Worm (Caenorhabditis elegans) whole organism, mixed stage, embryonic: Measurements from ENCODE around the gene T21E8.4.

Source experiments
- M03D4.4 ChIP-seq: sonication (generic microtip); optimal IDR thresholded peaks from 2 replicates; lab custom pipeline; 2017; ENCODE audit warnings: mild to moderate bottlenecking, missing genetic modification characterization, missing compliant biosample characterization
- bed-3 ChIP-seq: fragments of 200-800 bp; sonication (Bioruptor generic); optimal IDR thresholded peaks from 3 replicates; lab custom pipeline; 2018; ENCODE audit warnings: mild to moderate bottlenecking, missing genetic modification characterization, moderate library complexity, missing compliant biosample characterization
- ceh-39 ChIP-seq: fragments of 150-350 bp; optimal IDR thresholded peaks from 2 replicates; lab custom pipeline; 2014; ENCODE audit warnings: missing biosample characterization, missing genetic modification characterization
- ceh-43 ChIP-seq: fragments of 200-800 bp; sonication (Bioruptor generic); optimal IDR thresholded peaks from 2 replicates; lab custom pipeline; 2018; ENCODE audit warnings: mild to moderate bottlenecking, missing genetic modification characterization, moderate library complexity, missing compliant biosample characterization
- ceh-83 ChIP-seq: fragments of 200-800 bp; sonication (Bioruptor generic); optimal IDR thresholded peaks from 2 replicates; lab custom pipeline; 2018; ENCODE audit warnings: mild to moderate bottlenecking, missing genetic modification characterization, missing compliant biosample characterization
- ces-1 ChIP-seq: fragments of 150-350 bp; optimal IDR thresholded peaks from 2 replicates; lab custom pipeline; 2014; ENCODE audit warnings: missing biosample characterization, missing genetic modification reagents, missing genetic modification characterization
- cnd-1 ChIP-seq: fragments of 200-800 bp; sonication (Bioruptor generic); optimal IDR thresholded peaks from 2 replicates; lab custom pipeline; 2018; ENCODE audit warnings: mild to moderate bottlenecking, missing genetic modification characterization, missing compliant biosample characterization
- drap-1 ChIP-seq: fragments of 200-800 bp; sonication (Bioruptor generic); optimal IDR thresholded peaks from 3 replicates; lab custom pipeline; 2018; ENCODE audit warnings: mild to moderate bottlenecking, missing genetic modification characterization, missing compliant biosample characterization
- elt-1 ChIP-seq: sonication (generic microtip); optimal IDR thresholded peaks from 2 replicates; lab custom pipeline; 2017; ENCODE audit warnings: missing genetic modification characterization, mild to moderate bottlenecking, missing compliant biosample characterization, antibody characterized with exemption, moderate library complexity, borderline replicate concordance; ENCODE audit not compliant: insufficient read depth
- elt-3 ChIP-seq: fragments of 150-350 bp; optimal IDR thresholded peaks from 2 replicates; lab custom pipeline; 2014; ENCODE audit warnings: missing biosample characterization, missing genetic modification characterization
- flh-1 ChIP-seq: fragments of 200-800 bp; sonication (Bioruptor generic); optimal IDR thresholded peaks from 2 replicates; lab custom pipeline; 2018; ENCODE audit warnings: mild to moderate bottlenecking, missing genetic modification characterization, moderate library complexity, missing compliant biosample characterization
- ham-2 ChIP-seq: fragments of 200-800 bp; sonication (Bioruptor generic); optimal IDR thresholded peaks from 2 replicates; lab custom pipeline; 2018; ENCODE audit warnings: mild to moderate bottlenecking, missing genetic modification characterization, missing compliant biosample characterization
- hlh-1 ChIP-seq: fragments of 150-350 bp; optimal IDR thresholded peaks from 2 replicates; lab custom pipeline; 2014; ENCODE audit warnings: missing biosample characterization, missing genetic modification reagents, missing genetic modification characterization
- lin-13 ChIP-seq: fragments of 150-350 bp; optimal IDR thresholded peaks from 2 replicates; lab custom pipeline; 2014; ENCODE audit warnings: missing biosample characterization, missing genetic modification characterization
- lin-32 ChIP-seq: fragments of 200-800 bp; sonication (Bioruptor generic); optimal IDR thresholded peaks from 2 replicates; lab custom pipeline; 2018; ENCODE audit warnings: mild to moderate bottlenecking, missing genetic modification characterization, missing compliant biosample characterization
- lsy-2 ChIP-seq: fragments of 150-350 bp; optimal IDR thresholded peaks from 2 replicates; lab custom pipeline; 2014; ENCODE audit warnings: missing biosample characterization, missing genetic modification characterization
- mls-2 ChIP-seq: sonication (generic microtip); optimal IDR thresholded peaks from 2 replicates; lab custom pipeline; 2016; ENCODE audit warnings: mild to moderate bottlenecking, missing genetic modification characterization, moderate library complexity, missing compliant biosample characterization
- nhr-2 ChIP-seq: fragments of 150-350 bp; optimal IDR thresholded peaks from 2 replicates; lab custom pipeline; 2014; ENCODE audit warnings: missing biosample characterization, missing genetic modification characterization
- nhr-237 ChIP-seq: fragments of 150-350 bp; optimal IDR thresholded peaks from 2 replicates; lab custom pipeline; 2014; ENCODE audit warnings: missing biosample characterization, missing genetic modification characterization
- nhr-28 ChIP-seq: fragments of 150-350 bp; optimal IDR thresholded peaks from 2 replicates; lab custom pipeline; 2014; ENCODE audit warnings: missing biosample characterization, missing genetic modification characterization
- nhr-76 ChIP-seq: sonication (generic microtip); optimal IDR thresholded peaks from 2 replicates; lab custom pipeline; 2017; ENCODE audit warnings: missing biosample characterization, missing genetic modification characterization
- sem-2 ChIP-seq: fragments of 200-800 bp; sonication (Bioruptor generic); optimal IDR thresholded peaks from 2 replicates; lab custom pipeline; 2018; ENCODE audit warnings: mild to moderate bottlenecking, missing genetic modification characterization, missing compliant biosample characterization
- snpc-4 ChIP-seq: fragments of 150-350 bp; optimal IDR thresholded peaks from 2 replicates; lab custom pipeline; 2014; ENCODE audit warnings: missing biosample characterization, missing genetic modification characterization
- sptf-1 ChIP-seq: sonication (generic microtip); optimal IDR thresholded peaks from 2 replicates; lab custom pipeline; 2017; ENCODE audit warnings: mild to moderate bottlenecking, missing genetic modification characterization, moderate library complexity, missing compliant biosample characterization
- tbx-8 ChIP-seq: fragments of 200-800 bp; sonication (Bioruptor generic); optimal IDR thresholded peaks from 2 replicates; lab custom pipeline; 2018; ENCODE audit warnings: mild to moderate bottlenecking, missing genetic modification characterization, moderate library complexity, missing compliant biosample characterization
- unc-120 ChIP-seq: sonication (generic microtip); optimal IDR thresholded peaks from 2 replicates; lab custom pipeline; 2017; ENCODE audit warnings: missing genetic modification characterization, missing compliant biosample characterization; ENCODE audit not compliant: poor library complexity, severe bottlenecking
- unc-39 ChIP-seq: fragments of 150-350 bp; optimal IDR thresholded peaks from 2 replicates; lab custom pipeline; 2014; ENCODE audit warnings: missing biosample characterization, missing genetic modification characterization
- zip-8 ChIP-seq: fragments of 150-350 bp; optimal IDR thresholded peaks from 2 replicates; lab custom pipeline; 2014; ENCODE audit warnings: missing biosample characterization, missing genetic modification characterization

Gene T21E8.4

ce11 chrX:10859622-10860021 is 21.0 kb upstream of the T21E8.4 start:
- TF ChIP-seq unc-120 (tag; lab: Kevin White, UChicago), result no peak
- no peak for TF ChIP-seq tbx-8 (GFP tag; lab: Kevin White, UChicago)
- TF ChIP-seq flh-1 (GFP tag; lab: Kevin White, UChicago), result no peak
- TF ChIP-seq hlh-1, result no peak
- TF ChIP-seq sptf-1 (tag; lab: Kevin White, UChicago), result no peak
- TF ChIP-seq M03D4.4 (tag; lab: Kevin White, UChicago), result no peak
- TF ChIP-seq elt-1 (tag; lab: Kevin White, UChicago), result no peak
- no peak for TF ChIP-seq snpc-4
- TF ChIP-seq nhr-237, result no peak
- TF ChIP-seq nhr-76 (tag; lab: Kevin White, UChicago), result no peak
- TF ChIP-seq, all 35 proteins: peak for 0

- TF ChIP-seq nhr-237 (no peak), flh-1 (GFP tag; lab: Kevin White, UChicago) (no peak), cnd-1 (tag; lab: Kevin White, UChicago) (no peak), nhr-28 (tag; lab: Kevin White, UChicago) (no peak), snpc-4 (no peak), elt-3 (tag; lab: Kevin White, UChicago) (no peak), ceh-43 (no peak), lin-13 (no peak), mls-2 (tag; lab: Kevin White, UChicago) (no peak), elt-1 (tag; lab: Kevin White, UChicago) (no peak), M03D4.4 (tag; lab: Kevin White, UChicago) (no peak), nhr-2 (tag; lab: Kevin White, UChicago) (no peak), lin-32 (GFP tag; lab: Kevin White, UChicago) (no peak), ceh-83 (GFP tag; lab: Kevin White, UChicago) (no peak), ces-1 (GFP tag; lab: Kevin White, UChicago) (no peak), tbx-8 (GFP tag; lab: Kevin White, UChicago) (no peak), bed-3 (GFP tag; lab: Kevin White, UChicago) (no peak), hlh-1 (no peak)
Observed at ce11 chrX:10861673-10862072, 18.9 kb upstream of the T21E8.4 start.

- TF ChIP-seq elt-3 (tag; lab: Kevin White, UChicago) (no peak), flh-1 (GFP tag; lab: Kevin White, UChicago) (no peak), bed-3 (GFP tag; lab: Kevin White, UChicago) (no peak), ceh-83 (GFP tag; lab: Kevin White, UChicago) (no peak), sem-2 (no peak), mls-2 (tag; lab: Kevin White, UChicago) (no peak), nhr-2 (tag; lab: Kevin White, UChicago) (no peak), zip-8 (no peak), nhr-237 (no peak), nhr-76 (tag; lab: Kevin White, UChicago) (no peak), lsy-2 (no peak), unc-39 (tag; lab: Kevin White, UChicago) (no peak), ceh-39 (tag; lab: Kevin White, UChicago) (no peak), lin-13 (no peak), lin-32 (GFP tag; lab: Kevin White, UChicago) (no peak), unc-120 (tag; lab: Kevin White, UChicago) (no peak), drap-1 (GFP tag; lab: Kevin White, UChicago) (no peak), cnd-1 (tag; lab: Kevin White, UChicago) (no peak)
Observed at ce11 chrX:10862582-10862981, 18.0 kb upstream of the T21E8.4 start.

ce11 chrX:10864322-10864721 is 16.3 kb upstream of the T21E8.4 start, which contains the start of gene pgp-8:
Gene pgp-8, minus strand, starts transcription at chrX:10864422.
- TF ChIP-seq lin-32 (GFP tag; lab: Kevin White, UChicago) (no peak), sptf-1 (tag; lab: Kevin White, UChicago) (no peak), mls-2 (tag; lab: Kevin White, UChicago) (no peak)

ce11 chrX:10870137-10870536 is 10.5 kb upstream of the T21E8.4 start, which contains the start of gene pgp-7:
Gene pgp-7, minus strand, starts transcription at chrX:10870237.
- TF ChIP-seq mls-2 (tag; lab: Kevin White, UChicago) (no peak), ham-2 (GFP tag; lab: Kevin White, UChicago) (no peak), cnd-1 (tag; lab: Kevin White, UChicago) (no peak)
